Worm (Caenorhabditis elegans): ENCODE measurements around the gene R74.7.

The R74.7 gene

DNA sequence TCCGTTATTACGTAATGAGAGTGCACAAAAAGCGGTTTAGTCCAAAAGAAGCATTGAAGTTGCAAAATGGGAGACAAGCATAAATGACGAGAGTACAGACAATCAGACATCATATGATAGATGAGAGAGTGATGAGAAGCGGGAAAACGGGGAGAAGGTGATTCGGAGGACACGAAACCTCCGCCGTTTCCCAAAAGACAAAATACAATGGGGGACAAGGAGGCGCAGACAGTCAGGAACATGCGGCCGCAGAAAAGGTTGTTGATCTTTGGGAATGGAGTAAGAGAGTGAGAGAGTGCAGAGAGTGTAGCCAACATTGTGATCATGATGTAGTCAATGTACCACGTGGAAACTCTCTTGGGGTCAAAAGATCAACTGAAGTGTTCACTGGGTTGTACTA, 33.4 kb downstream of the R74.7 start (continued):
- TF ChIP-seq unc-42 (tag; optimal IDR thresholded peaks at IDR 0.05) (peak; percentile 59), ceh-31 (tag; optimal IDR thresholded peaks at IDR 0.05) (peak; percentile 80), tbx-7 (tag; optimal IDR thresholded peaks at IDR 0.05) (peak; percentile 5), sdc-2 (tag; optimal IDR thresholded peaks at IDR 0.05) (peak; percentile 34), unc-55 (GFP tag; optimal IDR thresholded peaks at IDR 0.05) (peak; percentile 85), elt-2 (tag; optimal IDR thresholded peaks at IDR 0.05) (no peak), fax-1 (tag; optimal IDR thresholded peaks at IDR 0.05) (peak; percentile 1), syd-9 (tag; optimal IDR thresholded peaks at IDR 0.05) (peak; percentile 38), ceh-30 (tag; optimal IDR thresholded peaks at IDR 0.05) (peak; percentile 57)

DNA sequence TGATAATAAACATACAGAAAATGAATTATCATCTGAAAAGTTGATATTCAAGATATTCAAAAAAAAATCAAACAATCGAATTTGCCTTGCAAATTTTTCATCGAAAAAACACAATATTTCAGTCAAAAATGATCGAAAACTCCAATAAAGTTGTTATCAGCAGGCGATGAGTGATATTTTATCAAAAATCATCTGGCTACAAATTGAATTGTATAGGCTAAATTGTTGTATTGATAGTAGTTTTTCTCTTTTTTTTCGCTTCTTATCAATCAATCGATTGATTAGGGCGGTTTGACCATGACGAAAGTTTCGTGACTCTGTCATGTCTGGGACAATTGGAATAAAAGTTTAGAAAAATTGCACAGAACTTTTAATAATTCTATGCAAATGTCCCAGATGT, 35.9 kb downstream of the R74.7 start:
- peak; percentile 77 for TF ChIP-seq elt-2 (tag; optimal IDR thresholded peaks at IDR 0.05)
- no peak for TF ChIP-seq pros-1 (tag; optimal IDR thresholded peaks at IDR 0.05)

DNA sequence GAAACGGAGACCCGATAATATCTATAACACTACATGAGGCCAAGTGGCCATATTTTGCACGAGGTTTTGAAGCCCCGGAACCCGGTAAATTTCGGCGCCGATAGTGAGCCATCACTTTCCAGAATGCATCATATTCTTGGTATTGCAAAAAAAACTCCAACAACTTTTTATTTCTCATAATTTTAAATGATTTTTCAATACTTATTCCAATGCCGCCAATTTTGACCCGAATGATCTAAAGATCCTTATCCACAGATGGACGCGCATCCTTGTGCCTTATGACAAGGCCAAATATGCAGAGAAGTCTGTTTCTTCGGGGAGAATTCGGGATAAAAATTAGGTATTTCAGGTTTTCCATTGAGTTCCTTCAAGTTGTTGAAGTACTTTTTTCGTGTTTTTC, 37.0 kb downstream of the R74.7 start:
- TF ChIP-seq pha-4 (tag; optimal IDR thresholded peaks at IDR 0.05) (no peak), elt-2 (tag; optimal IDR thresholded peaks at IDR 0.05) (no peak), unc-55 (GFP tag; optimal IDR thresholded peaks at IDR 0.05) (no peak), unc-86 (tag; optimal IDR thresholded peaks at IDR 0.05) (no peak), elt-4 (tag; optimal IDR thresholded peaks at IDR 0.05) (no peak), lim-6 (tag; optimal IDR thresholded peaks at IDR 0.05) (no peak), hlh-8 (tag; optimal IDR thresholded peaks at IDR 0.05) (no peak), Y22D7AL.16 (tag; optimal IDR thresholded peaks at IDR 0.05) (no peak)

DNA sequence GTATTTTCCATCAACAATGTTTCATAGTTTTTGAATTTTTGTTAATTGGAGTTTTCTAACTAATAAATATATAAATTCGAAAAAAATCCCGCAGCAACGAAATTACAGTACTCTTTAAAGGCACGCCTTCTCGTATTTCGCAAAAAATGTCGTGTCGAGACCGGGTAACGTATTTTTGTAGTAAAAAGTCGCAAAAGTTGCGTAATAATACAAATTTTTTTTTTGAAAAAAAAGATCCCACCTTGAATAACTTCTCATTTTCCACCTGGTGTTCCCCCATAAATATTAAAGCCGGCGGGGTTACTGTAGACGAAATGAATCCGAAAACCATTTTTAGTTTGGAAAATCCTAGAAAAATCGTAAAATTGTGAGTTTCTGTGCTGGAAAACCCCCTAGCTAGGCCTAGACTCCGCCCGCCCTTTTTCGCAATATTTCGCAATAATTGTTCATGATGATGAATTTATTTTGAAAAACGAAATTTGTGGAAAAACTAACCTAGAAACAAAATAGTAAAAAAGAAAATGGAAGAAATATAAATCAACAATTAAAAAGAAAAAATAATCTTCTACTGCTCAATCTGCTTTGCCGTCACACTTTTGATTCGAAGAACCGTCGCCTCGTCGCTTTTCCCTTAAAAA, 38.1 kb downstream of the R74.7 start, which contains the start of gene F43C1.7:
Gene F43C1.7 (minus strand): TSS at position 351 of the 638 bp plus-strand sequence.
- TF ChIP-seq che-1 (tag; optimal IDR thresholded peaks at IDR 0.05) (no peak), unc-86 (tag; optimal IDR thresholded peaks at IDR 0.05) (no peak), madf-2 (tag; optimal IDR thresholded peaks at IDR 0.05) (no peak), ceh-6 (GFP tag; optimal IDR thresholded peaks at IDR 0.05) (no peak), hlh-6 (tag; optimal IDR thresholded peaks at IDR 0.05) (no peak), pax-1 (tag; optimal IDR thresholded peaks at IDR 0.05) (no peak), zip-5 (tag; optimal IDR thresholded peaks at IDR 0.05) (no peak), hlh-8 (tag; optimal IDR thresholded peaks at IDR 0.05) (no peak), ceh-18 (tag; optimal IDR thresholded peaks at IDR 0.05) (no peak), pag-3 (tag; optimal IDR thresholded peaks at IDR 0.05; ENCODE audit: borderline replicate concordance) (no peak)

DNA sequence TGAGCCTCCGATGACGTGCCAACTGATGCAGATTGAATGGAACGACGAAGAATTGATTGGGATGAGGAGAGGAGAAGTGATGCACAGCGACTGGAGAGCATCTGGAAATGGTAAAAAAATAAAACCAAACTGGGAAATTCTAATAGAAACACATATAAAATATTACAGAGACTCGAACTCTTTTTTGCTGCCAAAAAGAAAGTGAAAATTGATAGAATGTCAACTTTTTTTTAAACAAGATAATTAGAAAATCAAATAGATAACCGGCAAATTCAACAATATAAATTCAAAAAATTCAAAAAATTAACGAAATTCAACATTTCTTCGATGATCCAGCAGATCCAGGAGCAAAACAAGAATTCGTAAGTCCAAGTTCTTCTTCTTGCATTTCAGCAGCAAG, 39.2 kb downstream of the R74.7 start, which contains the start of gene mrpl-21:
Gene mrpl-21 (minus strand): TSS at position 101 of the 400 bp plus-strand sequence.
- no peak for TF ChIP-seq ceh-14 (tag; optimal IDR thresholded peaks at IDR 0.05)
- no peak for TF ChIP-seq pat-9 (tag; optimal IDR thresholded peaks at IDR 0.05)
- TF ChIP-seq sox-2 (GFP tag; IDR thresholded peaks at IDR 0.05) = no peak
- no peak for TF ChIP-seq gmeb-2 (tag; optimal IDR thresholded peaks at IDR 0.05)
- no peak for TF ChIP-seq ceh-18 (tag; optimal IDR thresholded peaks at IDR 0.05)
- no peak for TF ChIP-seq ahr-1 (tag; optimal IDR thresholded peaks at IDR 0.05)
- no peak for TF ChIP-seq fkh-6 (tag; optimal IDR thresholded peaks at IDR 0.05)
- TF ChIP-seq pqm-1 (tag; optimal IDR thresholded peaks at IDR 0.05) = no peak
- no peak for TF ChIP-seq madf-2 (tag; optimal IDR thresholded peaks at IDR 0.05)
- TF ChIP-seq tbx-2 (tag; optimal IDR thresholded peaks at IDR 0.05) = no peak
- no peak for TF ChIP-seq mec-3 (tag; optimal IDR thresholded peaks at IDR 0.05; ENCODE audit: borderline replicate concordance)
- TF ChIP-seq ama-1 (optimal IDR thresholded peaks at IDR 0.05) = no peak
- TF ChIP-seq C38D4.7 (GFP tag; optimal IDR thresholded peaks at IDR 0.05) = no peak

All from whole organism, late embryonic.